Worm (Caenorhabditis elegans) whole organism, L4 larva: ENCODE results near the gene hrg-4.
A peak's percentile ranks its signal among the peaks of the same experiment; 100 is the strongest.

Source experiments
- F44E2.7 ChIP-seq: fragments of 200-800 bp; sonication (Bioruptor generic); IDR thresholded peaks from 2 replicates; pipeline ENCODE4 v2.1.2; 2022; ENCODE audit warnings: missing genetic modification characterization, missing compliant biosample characterization
- T20F7.1 ChIP-seq: fragments of 200-800 bp; sonication (Bioruptor generic); optimal IDR thresholded peaks from 2 replicates; lab custom pipeline; 2018; ENCODE audit warnings: mild to moderate bottlenecking, missing genetic modification characterization, missing compliant biosample characterization
- Y5F2A.4 ChIP-seq: fragments of 200-800 bp; sonication (Bioruptor generic); optimal IDR thresholded peaks from 2 replicates; lab custom pipeline; 2018; ENCODE audit warnings: mild to moderate bottlenecking, missing genetic modification characterization, missing compliant biosample characterization
- Y75B8A.6 ChIP-seq: fragments of 200-800 bp; sonication (Bioruptor generic); IDR thresholded peaks from 2 replicates; pipeline ENCODE4 v1.3.6; 2022; ENCODE audit warnings: missing genetic modification reagents, missing genetic modification characterization, missing compliant biosample characterization
- aly-2 ChIP-seq: sonication (generic microtip); optimal IDR thresholded peaks from 2 replicates; lab custom pipeline; 2018; ENCODE audit warnings: missing biosample characterization, missing genetic modification characterization
- ama-1 ChIP-seq: fragments of 150-350 bp; optimal IDR thresholded peaks from 2 replicates; lab custom pipeline; 2014; ENCODE audit warnings: inconsistent platforms, mixed read lengths
- arid-1 ChIP-seq: fragments of 200-800 bp; sonication (Bioruptor generic); conservative IDR thresholded peaks from 2 replicates; pipeline ENCODE4 v1.3.6; 2022; ENCODE audit warnings: missing genetic modification reagents, missing genetic modification characterization, missing compliant biosample characterization
- ceh-20 ChIP-seq: fragments of 200-800 bp; sonication (Bioruptor generic); IDR thresholded peaks from 2 replicates; pipeline ENCODE4 v1.3.6; 2022; ENCODE audit warnings: missing genetic modification reagents, missing genetic modification characterization, missing compliant biosample characterization
- ceh-32 ChIP-seq: sonication (generic microtip); optimal IDR thresholded peaks from 2 replicates; lab custom pipeline; 2016; ENCODE audit warnings: mild to moderate bottlenecking, missing genetic modification characterization, missing compliant biosample characterization; ENCODE audit not compliant: poor library complexity
- ceh-62 ChIP-seq: sonication (generic microtip); optimal IDR thresholded peaks from 2 replicates; lab custom pipeline; 2017; ENCODE audit warnings: missing biosample characterization, missing genetic modification characterization
- ceh-82 ChIP-seq: sonication (generic microtip); optimal IDR thresholded peaks from 2 replicates; lab custom pipeline; 2017; ENCODE audit warnings: missing biosample characterization, missing genetic modification characterization
- ctbp-1 ChIP-seq: fragments of 200-800 bp; sonication (Bioruptor generic); IDR thresholded peaks from 2 replicates; pipeline ENCODE4 v1.3.6; 2022; ENCODE audit warnings: missing genetic modification reagents, missing genetic modification characterization, missing compliant biosample characterization
- daf-12 ChIP-seq: fragments of 150-350 bp; optimal IDR thresholded peaks from 2 replicates; lab custom pipeline; 2014; ENCODE audit warnings: missing biosample characterization, missing genetic modification reagents, missing genetic modification characterization
- daf-16 ChIP-seq, 3 experiments: sonication (generic microtip); optimal IDR thresholded peaks; 2 replicates each; lab custom pipeline; 2016 to 2017; ENCODE audit warnings: missing genetic modification characterization in 3 of 3, missing genetic modification reagents in 3 of 3, mild to moderate bottlenecking in 2 of 3, missing compliant biosample characterization in 2 of 3, missing biosample characterization in 1 of 3, moderate library complexity in 1 of 3
- daf-19 ChIP-seq: fragments of 200-800 bp; sonication (Bioruptor generic); conservative IDR thresholded peaks from 2 replicates; pipeline ENCODE4 v1.3.6; 2022; ENCODE audit warnings: missing genetic modification characterization, missing compliant biosample characterization
- daf-8 ChIP-seq: fragments of 200-800 bp; sonication (Bioruptor generic); IDR thresholded peaks from 2 replicates; pipeline ENCODE4 v1.3.6; 2022; ENCODE audit warnings: missing genetic modification characterization, missing compliant biosample characterization
- dmd-6 ChIP-seq: fragments of 200-800 bp; sonication (Bioruptor generic); IDR thresholded peaks from 2 replicates; pipeline ENCODE4 v1.3.6; 2022; ENCODE audit warnings: missing genetic modification reagents, missing genetic modification characterization, missing compliant biosample characterization
- dmd-8 ChIP-seq: fragments of 200-800 bp; sonication (Bioruptor generic); IDR thresholded peaks from 2 replicates; pipeline ENCODE4 v1.3.6; 2022; ENCODE audit warnings: missing genetic modification characterization, missing compliant biosample characterization
- dmd-9 ChIP-seq: fragments of 200-800 bp; sonication (Bioruptor generic); IDR thresholded peaks from 2 replicates; pipeline ENCODE4 v1.3.6; 2022; ENCODE audit warnings: missing genetic modification reagents, missing genetic modification characterization, missing compliant biosample characterization
- duxl-1 ChIP-seq: sonication (generic microtip); optimal IDR thresholded peaks from 2 replicates; lab custom pipeline; 2016; ENCODE audit warnings: mild to moderate bottlenecking, missing genetic modification characterization, moderate library complexity, missing compliant biosample characterization; ENCODE audit not compliant: poor library complexity
- dve-1 ChIP-seq: sonication (generic microtip); optimal IDR thresholded peaks from 2 replicates; lab custom pipeline; 2017; ENCODE audit warnings: antibody characterized with exemption, mild to moderate bottlenecking, missing genetic modification characterization, missing compliant biosample characterization; ENCODE audit not compliant: insufficient read depth
- egl-27 ChIP-seq: sonication (generic microtip); optimal IDR thresholded peaks from 3 replicates; lab custom pipeline; 2017; ENCODE audit warnings: missing biosample characterization, missing genetic modification reagents, missing genetic modification characterization
- fos-1 ChIP-seq: fragments of 150-350 bp; optimal IDR thresholded peaks from 2 replicates; lab custom pipeline; 2014; ENCODE audit warnings: missing biosample characterization, missing genetic modification characterization
- gei-8 ChIP-seq: fragments of 200-800 bp; sonication (Bioruptor generic); optimal IDR thresholded peaks from 2 replicates; lab custom pipeline; 2018; ENCODE audit warnings: mild to moderate bottlenecking, missing genetic modification characterization, missing compliant biosample characterization
- hlh-11 ChIP-seq: fragments of 200-800 bp; sonication (Bioruptor generic); optimal IDR thresholded peaks from 2 replicates; lab custom pipeline; 2018; ENCODE audit warnings: mild to moderate bottlenecking, missing genetic modification characterization, missing compliant biosample characterization
- hmg-1.1 ChIP-seq: fragments of 200-800 bp; sonication (Bioruptor generic); IDR thresholded peaks from 2 replicates; pipeline ENCODE4 v1.3.6; 2022; ENCODE audit warnings: missing genetic modification reagents, missing genetic modification characterization, missing compliant biosample characterization
- lin-1 ChIP-seq: fragments of 200-800 bp; sonication (Bioruptor generic); IDR thresholded peaks from 2 replicates; pipeline ENCODE4 v1.3.6; 2022; ENCODE audit warnings: missing genetic modification reagents, missing genetic modification characterization, missing compliant biosample characterization
- lin-29 ChIP-seq: fragments of 200-800 bp; sonication (Bioruptor generic); IDR thresholded peaks from 2 replicates; pipeline ENCODE4 v1.3.6; 2022; ENCODE audit warnings: missing genetic modification reagents, missing genetic modification characterization, missing compliant biosample characterization
- lin-39 ChIP-seq: fragments of 150-350 bp; optimal IDR thresholded peaks from 2 replicates; lab custom pipeline; 2014; ENCODE audit warnings: missing biosample characterization, missing genetic modification reagents, missing genetic modification characterization
- lir-3 ChIP-seq: sonication (generic microtip); optimal IDR thresholded peaks from 2 replicates; lab custom pipeline; 2016; ENCODE audit warnings: mild to moderate bottlenecking, missing genetic modification characterization, missing compliant biosample characterization
- lsy-2 ChIP-seq, 2 experiments: fragments of 150-350 bp in 1 of 2; sonication (generic microtip) in 1 of 2; optimal IDR thresholded peaks; 2 replicates each; lab custom pipeline; 2014 to 2017; ENCODE audit warnings: missing biosample characterization in 2 of 2, missing genetic modification characterization in 2 of 2
- mdl-1 ChIP-seq, 2 experiments: fragments of 150-350 bp in 1 of 2; sonication (generic microtip) in 1 of 2; optimal IDR thresholded peaks; 2 replicates each; lab custom pipeline; 2014 to 2017; ENCODE audit warnings: missing biosample characterization in 2 of 2, missing genetic modification characterization in 2 of 2
- mxl-3 ChIP-seq: fragments of 200-800 bp; sonication (Bioruptor generic); optimal IDR thresholded peaks from 2 replicates; lab custom pipeline; 2018; ENCODE audit warnings: mild to moderate bottlenecking, missing genetic modification characterization, missing compliant biosample characterization
- nhr-102 ChIP-seq: sonication (generic microtip); optimal IDR thresholded peaks from 2 replicates; lab custom pipeline; 2016; ENCODE audit warnings: mild to moderate bottlenecking, missing genetic modification characterization, moderate library complexity, missing compliant biosample characterization
- nhr-28 ChIP-seq: fragments of 150-350 bp; optimal IDR thresholded peaks from 2 replicates; lab custom pipeline; 2014; ENCODE audit warnings: missing biosample characterization, missing genetic modification characterization
- nhr-77 ChIP-seq: fragments of 150-350 bp; optimal IDR thresholded peaks from 2 replicates; lab custom pipeline; 2014; ENCODE audit warnings: missing biosample characterization, missing genetic modification characterization
- pha-4 ChIP-seq, 2 experiments: fragments of 150-350 bp in 1 of 2; fragments of 200-800 bp in 1 of 2; sonication (Bioruptor generic) in 1 of 2; IDR thresholded peaks in 1 of 2; optimal IDR thresholded peaks in 1 of 2; 2 replicates each; pipeline versions ENCODE4 v1.3.6 to Lab custom; 2014 to 2022; ENCODE audit warnings: missing genetic modification characterization in 2 of 2, missing genetic modification reagents in 2 of 2, missing biosample characterization in 1 of 2, missing compliant biosample characterization in 1 of 2
- sdz-12 ChIP-seq: fragments of 200-800 bp; sonication (Bioruptor generic); optimal IDR thresholded peaks from 2 replicates; lab custom pipeline; 2018; ENCODE audit warnings: mild to moderate bottlenecking, missing genetic modification characterization, missing compliant biosample characterization
- skn-1 ChIP-seq: fragments of 150-350 bp; optimal IDR thresholded peaks from 2 replicates; lab custom pipeline; 2014; ENCODE audit warnings: missing biosample characterization, missing genetic modification characterization
- snpc-4 ChIP-seq: fragments of 150-350 bp; optimal IDR thresholded peaks from 2 replicates; lab custom pipeline; 2014; ENCODE audit warnings: missing biosample characterization, missing genetic modification characterization
- spr-3 ChIP-seq: fragments of 200-800 bp; sonication (Bioruptor generic); optimal IDR thresholded peaks from 2 replicates; lab custom pipeline; 2018; ENCODE audit warnings: mild to moderate bottlenecking, missing genetic modification characterization, missing compliant biosample characterization
- tra-1 ChIP-seq: fragments of 200-800 bp; sonication (Bioruptor generic); IDR thresholded peaks from 2 replicates; pipeline ENCODE4 v1.3.6; 2022; ENCODE audit warnings: missing genetic modification reagents, missing genetic modification characterization, missing compliant biosample characterization
- unc-62 ChIP-seq, 3 experiments: fragments of 150-350 bp in 1 of 3; sonication (generic microtip); optimal IDR thresholded peaks in 2 of 3; peaks in 1 of 3; 1 replicate in 1 of 3; 2 replicates in 2 of 3; lab custom pipeline; 2014 to 2017; ENCODE audit warnings: missing biosample characterization in 3 of 3, missing genetic modification characterization in 3 of 3, missing genetic modification reagents in 3 of 3, missing genotype in 1 of 3
- zfp-3 ChIP-seq: fragments of 200-800 bp; sonication (Bioruptor generic); conservative IDR thresholded peaks from 2 replicates; pipeline ENCODE4 v1.3.6; 2022; ENCODE audit warnings: missing genetic modification reagents, missing genetic modification characterization, missing compliant biosample characterization
- zip-11 ChIP-seq: fragments of 200-800 bp; sonication (Bioruptor generic); IDR thresholded peaks from 2 replicates; pipeline ENCODE4 v1.3.6; 2022; ENCODE audit warnings: missing genetic modification characterization, missing compliant biosample characterization
- ztf-11 ChIP-seq: fragments of 150-350 bp; optimal IDR thresholded peaks from 2 replicates; lab custom pipeline; 2014; ENCODE audit warnings: missing biosample characterization, missing genetic modification characterization
- ztf-7 ChIP-seq: fragments of 150-350 bp; optimal IDR thresholded peaks from 2 replicates; lab custom pipeline; 2014; ENCODE audit warnings: missing biosample characterization, missing genetic modification characterization

The hrg-4 gene

DNA sequence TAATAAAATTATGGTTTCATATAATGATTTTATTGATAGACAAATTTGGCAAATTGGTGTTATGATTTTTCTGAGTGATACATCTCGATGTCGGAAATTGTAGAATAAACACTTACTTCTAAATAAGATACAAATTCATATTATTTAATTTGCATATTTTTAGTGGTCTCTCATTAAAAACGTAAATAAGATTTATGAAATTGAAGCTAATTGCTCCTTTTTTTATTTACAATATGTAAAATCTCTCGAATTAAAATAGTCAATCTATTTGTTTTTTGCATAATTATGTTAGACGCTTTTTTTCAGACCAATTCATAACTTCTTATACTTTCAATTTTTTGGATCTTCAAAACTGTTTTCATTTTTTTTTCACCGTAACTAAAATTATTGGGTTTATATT, 1.5 kb upstream of the hrg-4 start, which contains the start of gene hrg-6:
hrg-6 (plus strand) TSS at position 301 of the 400 bp plus-strand sequence.
- TF ChIP-seq hmg-1.1 (GFP tag; lab: Robert Waterston, UW): no peak
- no peak for TF ChIP-seq daf-12 (tag; lab: Kevin White, UChicago)
- TF ChIP-seq dve-1 (tag; lab: Kevin White, UChicago): no peak
- peak in 1 of 2 experiments; percentile 26 for TF ChIP-seq unc-62 (GFP tag; optimal IDR thresholded peaks at IDR 0.05 in 1 of 2; lab: Kevin White, UChicago)
- no peak for TF ChIP-seq unc-62 (tag; optimal IDR thresholded peaks at IDR 0.05; lab: Kevin White, UChicago)
- TF ChIP-seq spr-3 (GFP tag; lab: Kevin White, UChicago): no peak
- TF ChIP-seq lin-39 (tag; lab: Kevin White, UChicago): no peak
- TF ChIP-seq ceh-62 (tag; lab: Kevin White, UChicago): no peak
- no peak for TF ChIP-seq daf-19

DNA sequence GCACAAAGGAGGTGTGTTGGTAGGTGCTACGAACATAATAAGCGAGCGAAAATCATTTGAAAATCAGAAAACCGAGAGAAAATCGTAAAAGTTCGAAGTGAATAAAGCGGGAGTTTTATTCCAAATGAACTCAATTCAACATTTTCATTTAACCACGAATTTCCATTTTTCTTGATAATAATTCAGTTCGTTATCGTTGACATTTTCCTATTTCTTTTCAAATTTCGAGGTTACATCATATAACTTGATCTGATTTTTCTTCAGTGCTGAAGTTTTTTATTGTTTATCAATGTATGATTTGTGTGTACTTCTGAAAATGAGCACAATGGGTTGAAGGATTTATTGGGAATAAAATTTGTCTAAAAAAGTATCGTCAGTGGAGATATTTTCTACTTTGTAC, 847 bp upstream of the hrg-4 start:
- no peak for TF ChIP-seq dmd-8 (GFP tag; lab: Robert Waterston, UW)
- TF ChIP-seq snpc-4 (tag; lab: Kevin White, UChicago): no peak
- TF ChIP-seq lir-3 (tag; lab: Kevin White, UChicago): no peak
- TF ChIP-seq dmd-6: peak; percentile 68
- no peak for TF ChIP-seq lsy-2 (tag; optimal IDR thresholded peaks at IDR 0.05; lab: Kevin White, UChicago)
- TF ChIP-seq zfp-3 (GFP tag; lab: Robert Waterston, UW): no peak
- peak; percentile 24 for TF ChIP-seq hlh-11 (tag; lab: Kevin White, UChicago)
- no peak for TF ChIP-seq Y75B8A.6 (GFP tag; lab: Robert Waterston, UW)
- TF ChIP-seq mxl-3 (GFP tag; lab: Kevin White, UChicago): no peak
- peak; percentile 46 for TF ChIP-seq nhr-28
- no peak for TF ChIP-seq ceh-20 (GFP tag; lab: Robert Waterston, UW)
- peak; percentile 94 for TF ChIP-seq ztf-7 (tag; lab: Kevin White, UChicago)
- TF ChIP-seq daf-16 (GFP tag; optimal IDR thresholded peaks at IDR 0.05; lab: Kevin White, UChicago): no peak
- TF ChIP-seq daf-16 (tag; optimal IDR thresholded peaks at IDR 0.05; lab: Kevin White, UChicago): peak; percentile 71
- no peak for TF ChIP-seq daf-8
- TF ChIP-seq fos-1 (tag; lab: Kevin White, UChicago): no peak
- no peak for TF ChIP-seq sdz-12
- no peak for TF ChIP-seq ceh-82 (tag; lab: Kevin White, UChicago)
- no peak for TF ChIP-seq Y5F2A.4 (GFP tag; lab: Kevin White, UChicago)
- no peak for TF ChIP-seq zip-11 (GFP tag; lab: Robert Waterston, UW)
- TF ChIP-seq gei-8 (GFP tag; lab: Kevin White, UChicago): no peak
- no peak for TF ChIP-seq arid-1 (GFP tag; lab: Robert Waterston, UW)
- no peak for TF ChIP-seq daf-19
- no peak for TF ChIP-seq unc-62 (GFP tag; optimal IDR thresholded peaks at IDR 0.05 in 1 of 2; lab: Kevin White, UChicago)
- no peak for TF ChIP-seq unc-62 (tag; optimal IDR thresholded peaks at IDR 0.05; lab: Kevin White, UChicago)
- no peak for TF ChIP-seq ctbp-1
- no peak for TF ChIP-seq tra-1 (GFP tag; lab: Robert Waterston, UW)
- TF ChIP-seq dve-1 (tag; lab: Kevin White, UChicago): peak; percentile 42
- TF ChIP-seq lin-29 (GFP tag; lab: Robert Waterston, UW): no peak
- TF ChIP-seq nhr-102 (tag; lab: Kevin White, UChicago): no peak
- no peak for TF ChIP-seq egl-27
- no peak for TF ChIP-seq T20F7.1 (GFP tag; lab: Kevin White, UChicago)
- TF ChIP-seq duxl-1: no peak
- TF ChIP-seq skn-1 (tag; lab: Kevin White, UChicago): no peak
- TF ChIP-seq lin-1 (GFP tag; lab: Robert Waterston, UW): no peak
- TF ChIP-seq mdl-1 (tag; optimal IDR thresholded peaks at IDR 0.05; lab: Kevin White, UChicago): no peak
- no peak for TF ChIP-seq spr-3 (GFP tag; lab: Kevin White, UChicago)
- no peak for TF ChIP-seq pha-4 (GFP tag; IDR thresholded peaks at IDR 0.05; lab: Robert Waterston, UW)
- TF ChIP-seq pha-4 (tag; optimal IDR thresholded peaks at IDR 0.05; lab: Kevin White, UChicago): no peak
- no peak for TF ChIP-seq dmd-9 (GFP tag; lab: Robert Waterston, UW)
- TF ChIP-seq ama-1 (lab: Kevin White, UChicago): no peak
- no peak for TF ChIP-seq ceh-32
- TF ChIP-seq ztf-11: no peak
- no peak for TF ChIP-seq nhr-77 (tag; lab: Kevin White, UChicago)
- TF ChIP-seq F44E2.7: no peak
- no peak for TF ChIP-seq aly-2 (tag; lab: Kevin White, UChicago)
